Worm (Caenorhabditis elegans) whole organism, L1 larva: ENCODE results near the gene ina-1.

ENCODE experiments used
- C04F5.9 ChIP-seq: sonication (generic microtip); optimal IDR thresholded peaks from 2 replicates; lab custom pipeline; 2016; ENCODE audit warnings: missing genetic modification characterization, missing compliant biosample characterization
- C16A3.4 ChIP-seq: fragments of 150-350 bp; optimal IDR thresholded peaks from 2 replicates; lab custom pipeline; 2014; ENCODE audit warnings: missing biosample characterization, missing genetic modification characterization
- F16B12.6 ChIP-seq: fragments of 150-350 bp; optimal IDR thresholded peaks from 2 replicates; lab custom pipeline; 2014; ENCODE audit warnings: missing biosample characterization, missing genetic modification characterization
- Y116A8C.19 ChIP-seq: sonication (generic microtip); optimal IDR thresholded peaks from 2 replicates; lab custom pipeline; 2016; ENCODE audit warnings: missing compliant biosample characterization, missing genetic modification characterization, borderline replicate concordance
- ama-1 ChIP-seq: fragments of 150-350 bp; optimal IDR thresholded peaks from 2 replicates; lab custom pipeline; 2014
- blmp-1 ChIP-seq: fragments of 150-350 bp; optimal IDR thresholded peaks from 2 replicates; lab custom pipeline; 2014; ENCODE audit warnings: missing biosample characterization, missing genetic modification characterization
- ceh-8 ChIP-seq: fragments of 200-800 bp; sonication (Bioruptor generic); optimal IDR thresholded peaks from 2 replicates; lab custom pipeline; 2018; ENCODE audit warnings: mild to moderate bottlenecking, missing genetic modification characterization, moderate library complexity, missing compliant biosample characterization
- ceh-82 ChIP-seq, 3 experiments: fragments of 150-350 bp in 1 of 3; sonication (generic microtip) in 2 of 3; optimal IDR thresholded peaks; 2 replicates each; lab custom pipeline; 2014 to 2017; ENCODE audit warnings: missing biosample characterization in 3 of 3, missing genetic modification characterization in 3 of 3
- ceh-88 ChIP-seq: fragments of 200-800 bp; sonication (Bioruptor generic); IDR thresholded peaks from 2 replicates; pipeline ENCODE4 v1.3.6; 2022; ENCODE audit warnings: missing genetic modification characterization, missing compliant biosample characterization
- ceh-90 ChIP-seq: sonication (generic microtip); optimal IDR thresholded peaks from 2 replicates; lab custom pipeline; 2016; ENCODE audit warnings: missing genetic modification characterization, missing compliant biosample characterization
- ces-1 ChIP-seq: fragments of 150-350 bp; optimal IDR thresholded peaks from 2 replicates; lab custom pipeline; 2014; ENCODE audit warnings: missing biosample characterization, missing genetic modification reagents, missing genetic modification characterization
- dpl-1 ChIP-seq, 3 experiments: fragments of 150-350 bp in 2 of 3; sonication (generic microtip) in 1 of 3; optimal IDR thresholded peaks; 2 replicates each; lab custom pipeline; 2014 to 2017; ENCODE audit warnings: missing biosample characterization in 3 of 3, missing genetic modification characterization in 3 of 3, missing genetic modification reagents in 3 of 3
- dsc-1 ChIP-seq: sonication (generic microtip); optimal IDR thresholded peaks from 2 replicates; lab custom pipeline; 2016; ENCODE audit warnings: mild to moderate bottlenecking, missing genetic modification characterization, missing compliant biosample characterization
- efl-1 ChIP-seq, 4 experiments: fragments of 150-350 bp; optimal IDR thresholded peaks in 3 of 4; peaks in 1 of 4; 1 replicate in 1 of 4; 2 replicates in 3 of 4; lab custom pipeline; 2014; ENCODE audit warnings: missing biosample characterization in 2 of 4, missing genetic modification characterization in 2 of 4, missing genetic modification reagents in 2 of 4
- egl-13 ChIP-seq: sonication (generic microtip); optimal IDR thresholded peaks from 2 replicates; lab custom pipeline; 2016; ENCODE audit warnings: missing genotype, missing genetic modification reagents, missing genetic modification characterization, missing compliant biosample characterization
- egl-27 ChIP-seq, 2 experiments: fragments of 150-350 bp in 1 of 2; sonication (generic microtip); optimal IDR thresholded peaks; 3 replicates each; lab custom pipeline; 2017 to 2018; ENCODE audit warnings: missing biosample characterization in 2 of 2, missing genetic modification characterization in 2 of 2, missing genetic modification reagents in 2 of 2
- elt-3 ChIP-seq, 6 experiments: fragments of 150-350 bp in 1 of 6; sonication (generic microtip); optimal IDR thresholded peaks; 2 replicates each; lab custom pipeline; 2017 to 2018; ENCODE audit warnings: missing biosample characterization in 6 of 6, missing genetic modification characterization in 6 of 6, inconsistent platforms in 1 of 6
- ets-5 ChIP-seq: fragments of 200-800 bp; sonication (Bioruptor generic); IDR thresholded peaks from 2 replicates; pipeline ENCODE4 v1.3.6; 2022; ENCODE audit warnings: missing genetic modification characterization, missing compliant biosample characterization
- grh-1 ChIP-seq: fragments of 200-800 bp; sonication (Bioruptor generic); IDR thresholded peaks from 2 replicates; pipeline ENCODE4 v1.3.6; 2022; ENCODE audit warnings: missing genetic modification reagents, missing genetic modification characterization, missing compliant biosample characterization
- hlh-4 ChIP-seq: sonication (generic microtip); optimal IDR thresholded peaks from 2 replicates; lab custom pipeline; 2016; ENCODE audit warnings: mild to moderate bottlenecking, missing genetic modification characterization, missing compliant biosample characterization
- hpl-2 ChIP-seq: fragments of 150-350 bp; optimal IDR thresholded peaks from 2 replicates; lab custom pipeline; 2014; ENCODE audit warnings: missing biosample characterization, missing genetic modification reagents, missing genetic modification characterization
- lin-14 ChIP-seq: fragments of 200-800 bp; sonication (Bioruptor generic); optimal IDR thresholded peaks from 2 replicates; lab custom pipeline; 2018; ENCODE audit warnings: mild to moderate bottlenecking, missing genetic modification characterization, moderate library complexity, missing compliant biosample characterization
- lin-15B ChIP-seq: fragments of 150-350 bp; sonication (generic microtip); optimal IDR thresholded peaks from 3 replicates; lab custom pipeline; 2014; ENCODE audit warnings: missing biosample characterization, missing genetic modification characterization
- lin-35 ChIP-seq, 2 experiments: fragments of 150-350 bp; optimal IDR thresholded peaks; 2 replicates each; lab custom pipeline; 2014; ENCODE audit warnings: missing biosample characterization in 2 of 2, missing genetic modification characterization in 2 of 2, missing genetic modification reagents in 2 of 2
- lir-3 ChIP-seq: sonication (generic microtip); optimal IDR thresholded peaks from 2 replicates; lab custom pipeline; 2016; ENCODE audit warnings: mild to moderate bottlenecking, missing genetic modification characterization, moderate library complexity, missing compliant biosample characterization; ENCODE audit not compliant: poor library complexity
- lsy-2 ChIP-seq, 2 experiments: fragments of 150-350 bp; optimal IDR thresholded peaks; 2 replicates each; lab custom pipeline; 2014; ENCODE audit warnings: missing biosample characterization in 2 of 2, missing genetic modification characterization in 2 of 2
- nhr-11 ChIP-seq: fragments of 150-350 bp; optimal IDR thresholded peaks from 2 replicates; lab custom pipeline; 2014; ENCODE audit warnings: missing biosample characterization, missing genetic modification characterization
- nhr-84 ChIP-seq: sonication (generic microtip); optimal IDR thresholded peaks from 2 replicates; lab custom pipeline; 2017; ENCODE audit warnings: missing biosample characterization, missing genetic modification characterization
- nhr-85 ChIP-seq: sonication (generic microtip); peaks from one replicate; lab custom pipeline; 2016; ENCODE audit warnings: missing genetic modification characterization, inconsistent platforms, missing compliant biosample characterization
- nhr-90 ChIP-seq: sonication (generic microtip); optimal IDR thresholded peaks from 2 replicates; lab custom pipeline; 2016; ENCODE audit warnings: mild to moderate bottlenecking, missing genetic modification characterization, missing compliant biosample characterization; ENCODE audit not compliant: poor library complexity
- pax-3 ChIP-seq: fragments of 200-800 bp; sonication (Bioruptor generic); optimal IDR thresholded peaks from 2 replicates; lab custom pipeline; 2018; ENCODE audit warnings: mild to moderate bottlenecking, missing genetic modification characterization, moderate library complexity, missing compliant biosample characterization
- rnt-1 ChIP-seq: sonication (generic microtip); optimal IDR thresholded peaks from 2 replicates; lab custom pipeline; 2016; ENCODE audit warnings: mild to moderate bottlenecking, missing genetic modification characterization, moderate library complexity, missing compliant biosample characterization
- snpc-4 ChIP-seq: fragments of 150-350 bp; optimal IDR thresholded peaks from 2 replicates; lab custom pipeline; 2014; ENCODE audit warnings: missing biosample characterization, missing genetic modification characterization
- snu-23 ChIP-seq: sonication (generic microtip); optimal IDR thresholded peaks from 2 replicates; lab custom pipeline; 2016; ENCODE audit warnings: missing genetic modification characterization, missing compliant biosample characterization
- sptf-1 ChIP-seq: fragments of 150-350 bp; optimal IDR thresholded peaks from 2 replicates; lab custom pipeline; 2014; ENCODE audit warnings: missing biosample characterization, missing genetic modification characterization
- sup-37 ChIP-seq: fragments of 200-800 bp; sonication (Bioruptor generic); optimal IDR thresholded peaks from 2 replicates; lab custom pipeline; 2018; ENCODE audit warnings: mild to moderate bottlenecking, missing genetic modification characterization, missing compliant biosample characterization
- swsn-7 ChIP-seq: sonication (generic microtip); optimal IDR thresholded peaks from 2 replicates; lab custom pipeline; 2016; ENCODE audit warnings: missing genetic modification characterization, missing compliant biosample characterization
- tlp-1 ChIP-seq: fragments of 150-350 bp; optimal IDR thresholded peaks from 2 replicates; lab custom pipeline; 2014; ENCODE audit warnings: missing biosample characterization, missing genetic modification characterization
- unc-130 ChIP-seq: fragments of 150-350 bp; optimal IDR thresholded peaks from 2 replicates; lab custom pipeline; 2017; ENCODE audit warnings: missing biosample characterization, missing genetic modification characterization, inconsistent platforms
- ztf-4 ChIP-seq: fragments of 150-350 bp; optimal IDR thresholded peaks from 2 replicates; lab custom pipeline; 2014; ENCODE audit warnings: missing biosample characterization, missing genetic modification characterization

ina-1 gene

ce11 chrIII:9144744-9145390 is 27.7 kb downstream of the ina-1 start, which contains the start of the genes ZK512.2 and ZK512.4 (continued):
- TF ChIP-seq ceh-88 (GFP tag; lab: Robert Waterston, UW) (no peak), egl-13 (tag; lab: Kevin White, UChicago) (no peak), sup-37 (GFP tag; lab: Kevin White, UChicago) (no peak), dpl-1 (GFP tag; optimal IDR thresholded peaks at IDR 0.05; lab: Kevin White, UChicago) (peak; percentile 14 to 58 (median 30))

ce11 chrIII:9143911-9144310 is 28.7 kb downstream of the ina-1 start, which contains the start of gene ZK512.11:
TSS of gene ZK512.11 (plus strand) at chrIII:9144211.
- no peak for TF ChIP-seq sup-37 (GFP tag; lab: Kevin White, UChicago)
- TF ChIP-seq ceh-8 (GFP tag; lab: Kevin White, UChicago): peak; percentile 9

ce11 chrIII:9138601-9139000 is 34.0 kb downstream of the ina-1 start, which contains the start of gene ZK512.7:
TSS of gene ZK512.7 (minus strand) at chrIII:9138701.
- TF ChIP-seq pax-3 (tag; lab: Kevin White, UChicago) (no peak), nhr-11 (tag; lab: Kevin White, UChicago) (no peak), C16A3.4 (tag; lab: Kevin White, UChicago) (no peak), hpl-2 (no peak), lir-3 (tag; lab: Kevin White, UChicago) (no peak), Y116A8C.19 (tag; lab: Kevin White, UChicago) (no peak), efl-1 (optimal IDR thresholded peaks at IDR 0.05; lab: Kevin White, UChicago) (no peak), efl-1 (GFP tag; optimal IDR thresholded peaks at IDR 0.05 in 1 of 2; lab: Kevin White, UChicago) (no peak), ceh-90 (no peak), lin-15B (no peak), swsn-7 (tag; lab: Kevin White, UChicago) (no peak), F16B12.6 (tag; lab: Kevin White, UChicago) (no peak), dsc-1 (tag; lab: Kevin White, UChicago) (no peak), nhr-84 (tag; lab: Kevin White, UChicago) (no peak), lsy-2 (tag; optimal IDR thresholded peaks at IDR 0.05; lab: Kevin White, UChicago) (no peak), nhr-90 (tag; lab: Kevin White, UChicago) (no peak), hlh-4 (no peak), tlp-1 (tag; lab: Kevin White, UChicago) (no peak)

ce11 chrIII:9136587-9136986 is 36.0 kb downstream of the ina-1 start, which contains the start of gene eat-4:
TSS of gene eat-4 (plus strand) at chrIII:9136887.
- TF ChIP-seq ets-5 (GFP tag; lab: Robert Waterston, UW): no peak
- no peak for TF ChIP-seq sptf-1 (tag; lab: Kevin White, UChicago)
- TF ChIP-seq lin-14: peak; percentile 28
- no peak for TF ChIP-seq ama-1 (lab: Kevin White, UChicago)

ce11 chrIII:9130588-9130987 is 42.0 kb downstream of the ina-1 start, which contains the start of gene ZK512.10:
TSS of gene ZK512.10 (plus strand) at chrIII:9130888.
- no peak for TF ChIP-seq pax-3 (tag; lab: Kevin White, UChicago)
- no peak for TF ChIP-seq snu-23 (GFP tag; lab: Kevin White, UChicago)
- no peak for TF ChIP-seq egl-13 (tag; lab: Kevin White, UChicago)
- no peak for TF ChIP-seq nhr-84 (tag; lab: Kevin White, UChicago)
- no peak for TF ChIP-seq sptf-1 (tag; lab: Kevin White, UChicago)

ce11 chrIII:9125789-9126304 is 46.8 kb downstream of the ina-1 start, which contains the start of gene sec-16A.1:
TSS of gene sec-16A.1 (plus strand) at chrIII:9125839.
- peak; percentile 18 for TF ChIP-seq rnt-1
- no peak for TF ChIP-seq nhr-90 (tag; lab: Kevin White, UChicago)
- TF ChIP-seq nhr-85 (tag; lab: Kevin White, UChicago): peak; percentile 4
- peak; percentile 4 for TF ChIP-seq unc-130
- TF ChIP-seq grh-1 (GFP tag; lab: Robert Waterston, UW): 0 out of 2 replicates have a peak, but pooled peaks have one; percentile 10
- peak; percentile 34 to 66 for TF ChIP-seq lin-35 (GFP tag; optimal IDR thresholded peaks at IDR 0.05; lab: Kevin White, UChicago)
- TF ChIP-seq blmp-1: peak; percentile 92
- TF ChIP-seq ztf-4: no peak
- TF ChIP-seq snu-23 (GFP tag; lab: Kevin White, UChicago): peak; percentile 52
- TF ChIP-seq C04F5.9 (tag; lab: Kevin White, UChicago): no peak
- TF ChIP-seq lin-14: peak; percentile 32
- TF ChIP-seq snpc-4: no peak
- TF ChIP-seq elt-3 (tag; optimal IDR thresholded peaks at IDR 0.05; lab: Kevin White, UChicago): peak in 1 of 6 experiments; percentile 58
- TF ChIP-seq ceh-82 (tag; optimal IDR thresholded peaks at IDR 0.05; lab: Kevin White, UChicago): peak in 1 of 3 experiments; percentile 18
- TF ChIP-seq ces-1 (GFP tag; lab: Kevin White, UChicago): no peak
- no peak for TF ChIP-seq egl-27 (tag; optimal IDR thresholded peaks at IDR 0.05; lab: Kevin White, UChicago)
- no peak for TF ChIP-seq tlp-1 (tag; lab: Kevin White, UChicago)
